Worm (Caenorhabditis elegans) whole organism, dauer: ENCODE data around the gene nhr-163.

ENCODE experiments used
- unc-62 ChIP-seq: sonication (generic microtip); optimal IDR thresholded peaks from 2 replicates; lab custom pipeline; 2017; ENCODE audit warnings: missing biosample characterization, missing genetic modification reagents, missing genetic modification characterization

The nhr-163 gene

ce11 chrV:6989626-6990138 is 3.8 kb upstream of the nhr-163 start, which contains the start of gene nhr-140:
Gene nhr-140, minus strand, starts transcription at chrV:6989676.
- no peak for TF ChIP-seq unc-62 (GFP tag; lab: Kevin White, UChicago)

- TF ChIP-seq unc-62 (GFP tag; lab: Kevin White, UChicago), result no peak
These were observed 1.8 kb upstream of the nhr-163 start, which contains the start of gene nhr-139 for ce11 chrV:6987673-6988072. Gene nhr-139, minus strand, starts transcription at chrV:6987773.

- no peak for TF ChIP-seq unc-62 (GFP tag; lab: Kevin White, UChicago)
These were observed 3.0 kb downstream of the nhr-163 start, which contains the start of gene nhr-161 for ce11 chrV:6982813-6983212. Gene nhr-161, minus strand, starts transcription at chrV:6982913.

ce11 chrV:6979019-6979418 is 6.8 kb downstream of the nhr-163 start, which contains the start of gene sre-12:
Gene sre-12, minus strand, starts transcription at chrV:6979119.
- TF ChIP-seq unc-62 (GFP tag; lab: Kevin White, UChicago), result no peak

- no peak for TF ChIP-seq unc-62 (GFP tag; lab: Kevin White, UChicago)
These were observed 9.8 kb downstream of the nhr-163 start, which contains the start of gene srx-16 for ce11 chrV:6976047-6976446. Gene srx-16, plus strand, starts transcription at chrV:6976347.

ce11 chrV:6971567-6971966 is 14.3 kb downstream of the nhr-163 start, which contains the start of gene srx-59:
Gene srx-59, plus strand, starts transcription at chrV:6971867.
- TF ChIP-seq unc-62 (GFP tag; lab: Kevin White, UChicago), result no peak

ce11 chrV:6969950-6970532 is 15.8 kb downstream of the nhr-163 start, which contains the start of gene ptr-15:
Gene ptr-15, minus strand, starts transcription at chrV:6970000.
- no peak for TF ChIP-seq unc-62 (GFP tag; lab: Kevin White, UChicago)

ce11 chrV:6956237-6956636 is 29.6 kb downstream of the nhr-163 start, which contains the start of gene mec-1:
Gene mec-1, plus strand, starts transcription at chrV:6956537.
- TF ChIP-seq unc-62 (GFP tag; lab: Kevin White, UChicago), result no peak

ce11 chrV:6953797-6954196 is 32.0 kb downstream of the nhr-163 start, which contains the start of gene srg-31:
Gene srg-31, minus strand, starts transcription at chrV:6953897.
- no peak for TF ChIP-seq unc-62 (GFP tag; lab: Kevin White, UChicago)

- TF ChIP-seq unc-62 (GFP tag; lab: Kevin White, UChicago), result no peak
These were observed 34.5 kb downstream of the nhr-163 start, which contains the start of gene T07H8.11 for ce11 chrV:6951306-6951705. Gene T07H8.11, minus strand, starts transcription at chrV:6951406.

ce11 chrV:6949770-6950169 is 36.1 kb downstream of the nhr-163 start, which contains the start of gene Y57E12B.11:
Gene Y57E12B.11, minus strand, starts transcription at chrV:6949870.
- TF ChIP-seq unc-62 (GFP tag; lab: Kevin White, UChicago), result no peak

- TF ChIP-seq unc-62 (GFP tag; lab: Kevin White, UChicago), result no peak
These were observed 37.6 kb downstream of the nhr-163 start, which contains the start of gene Y57E12B.1 for ce11 chrV:6948225-6948624. Gene Y57E12B.1, plus strand, starts transcription at chrV:6948525.

- no peak for TF ChIP-seq unc-62 (GFP tag; lab: Kevin White, UChicago)
These were observed 38.4 kb downstream of the nhr-163 start, which contains the start of gene Y57E12B.4 for ce11 chrV:6947442-6947841. Gene Y57E12B.4, minus strand, starts transcription at chrV:6947542.

- no peak for TF ChIP-seq unc-62 (GFP tag; lab: Kevin White, UChicago)
These were observed 50.0 kb downstream of the nhr-163 start, which contains the start of gene Y57E12B.10 for ce11 chrV:6935878-6936277. Gene Y57E12B.10, minus strand, starts transcription at chrV:6935978.

- TF ChIP-seq unc-62 (GFP tag; lab: Kevin White, UChicago), result no peak
These were observed 51.6 kb downstream of the nhr-163 start, which contains the start of gene lipl-6 for ce11 chrV:6934212-6934611. Gene lipl-6, minus strand, starts transcription at chrV:6934312.
